Worm (Caenorhabditis elegans) whole organism, young adult: ENCODE measurements around the gene daz-1.

Source experiments
- C17E4.6 ChIP-seq: fragments of 200-800 bp; sonication (Bioruptor generic); IDR thresholded peaks from 2 replicates; pipeline ENCODE4 v1.3.6; 2022; ENCODE audit warnings: missing genetic modification reagents, missing genetic modification characterization, missing compliant biosample characterization
- D2030.7 ChIP-seq: fragments of 200-800 bp; sonication (Bioruptor generic); IDR thresholded peaks from 2 replicates; pipeline ENCODE4 v1.3.6; 2022; ENCODE audit warnings: missing genetic modification reagents, missing genetic modification characterization, missing compliant biosample characterization
- F22D6.2 ChIP-seq: sonication (generic microtip); optimal IDR thresholded peaks from 2 replicates; lab custom pipeline; 2016; ENCODE audit warnings: mild to moderate bottlenecking, missing genetic modification characterization, missing compliant biosample characterization
- F33H1.4 ChIP-seq: fragments of 200-800 bp; sonication (Bioruptor generic); IDR thresholded peaks from 2 replicates; pipeline ENCODE4 v1.3.6; 2022; ENCODE audit warnings: missing genetic modification reagents, missing genetic modification characterization, missing compliant biosample characterization
- Y95B8A.8 ChIP-seq: fragments of 200-800 bp; sonication (Bioruptor generic); IDR thresholded peaks from 2 replicates; pipeline ENCODE4 v1.3.6; 2022; ENCODE audit warnings: missing genetic modification reagents, missing genetic modification characterization, missing compliant biosample characterization
- akir-1 ChIP-seq: fragments of 200-800 bp; sonication (Bioruptor generic); optimal IDR thresholded peaks from 2 replicates; lab custom pipeline; 2018; ENCODE audit warnings: mild to moderate bottlenecking, missing genetic modification characterization, moderate library complexity, missing compliant biosample characterization
- ama-1 ChIP-seq, 3 experiments: fragments of 150-350 bp in 1 of 3; sonication (generic microtip) in 2 of 3; optimal IDR thresholded peaks; 2 replicates each; lab custom pipeline; 2014 to 2018; ENCODE audit warnings: missing biosample characterization in 2 of 3, missing genetic modification characterization in 2 of 3, missing genetic modification reagents in 2 of 3
- aptf-2 ChIP-seq: fragments of 200-800 bp; sonication (Bioruptor generic); conservative IDR thresholded peaks from 2 replicates; pipeline ENCODE4 v1.3.6; 2022; ENCODE audit warnings: missing genetic modification reagents, missing genetic modification characterization, missing compliant biosample characterization
- attf-5 ChIP-seq: fragments of 200-800 bp; sonication (Bioruptor generic); optimal IDR thresholded peaks from 2 replicates; lab custom pipeline; 2018; ENCODE audit warnings: mild to moderate bottlenecking, missing genetic modification characterization, missing compliant biosample characterization
- ceh-91 ChIP-seq: fragments of 200-800 bp; sonication (Bioruptor generic); IDR thresholded peaks from 2 replicates; pipeline ENCODE4 v1.3.6; 2022; ENCODE audit warnings: missing genetic modification reagents, missing genetic modification characterization, missing compliant biosample characterization
- hmg-1.2 ChIP-seq: fragments of 200-800 bp; sonication (Bioruptor generic); IDR thresholded peaks from 2 replicates; pipeline ENCODE4 v1.3.6; 2022; ENCODE audit warnings: missing genetic modification reagents, missing genetic modification characterization, missing compliant biosample characterization
- hrde-1 ChIP-seq: sonication (generic microtip); optimal IDR thresholded peaks from 2 replicates; lab custom pipeline; 2016; ENCODE audit warnings: missing genetic modification characterization, mild to moderate bottlenecking, missing compliant biosample characterization, moderate library complexity, missing genotype, missing genetic modification reagents, borderline replicate concordance
- lin-35 ChIP-seq, 3 experiments: fragments of 150-350 bp in 2 of 3; sonication (generic microtip) in 1 of 3; optimal IDR thresholded peaks; 2 replicates each; lab custom pipeline; 2014 to 2018; ENCODE audit warnings: missing biosample characterization in 3 of 3, missing genetic modification characterization in 3 of 3, missing genetic modification reagents in 3 of 3
- lsy-27 ChIP-seq: sonication (generic microtip); optimal IDR thresholded peaks from 2 replicates; lab custom pipeline; 2017; ENCODE audit warnings: missing genetic modification characterization, mild to moderate bottlenecking, missing compliant biosample characterization, antibody characterized with exemption, missing genotype, borderline replicate concordance; ENCODE audit not compliant: insufficient read depth
- madf-8 ChIP-seq: fragments of 200-800 bp; sonication (Bioruptor generic); conservative IDR thresholded peaks from 2 replicates; pipeline ENCODE4 v1.3.6; 2022; ENCODE audit warnings: missing genetic modification reagents, missing genetic modification characterization, missing compliant biosample characterization
- nhr-120 ChIP-seq: fragments of 200-800 bp; sonication (Bioruptor generic); IDR thresholded peaks from 2 replicates; pipeline ENCODE4 v1.3.6; 2022; ENCODE audit warnings: missing genetic modification characterization, missing compliant biosample characterization
- nhr-90 ChIP-seq: sonication (generic microtip); optimal IDR thresholded peaks from 2 replicates; lab custom pipeline; 2016; ENCODE audit warnings: missing genotype, mild to moderate bottlenecking, missing genetic modification characterization, missing compliant biosample characterization
- snpc-1.3 ChIP-seq: sonication (generic microtip); optimal IDR thresholded peaks from 2 replicates; lab custom pipeline; 2017; ENCODE audit warnings: missing genetic modification characterization, mild to moderate bottlenecking, missing compliant biosample characterization, antibody characterized with exemption, moderate library complexity, missing genotype, missing genetic modification reagents; ENCODE audit not compliant: insufficient read depth
- snpc-3.4 ChIP-seq: sonication (generic microtip); optimal IDR thresholded peaks from 2 replicates; lab custom pipeline; 2017; ENCODE audit warnings: missing genetic modification characterization, mild to moderate bottlenecking, missing compliant biosample characterization, antibody characterized with exemption, moderate library complexity, missing genotype, missing genetic modification reagents
- sptf-2 ChIP-seq: fragments of 200-800 bp; sonication (Bioruptor generic); optimal IDR thresholded peaks from 2 replicates; lab custom pipeline; 2018; ENCODE audit warnings: mild to moderate bottlenecking, missing genetic modification characterization, missing compliant biosample characterization
- xnd-1 ChIP-seq: sonication (generic microtip); optimal IDR thresholded peaks from 2 replicates; lab custom pipeline; 2016; ENCODE audit warnings: missing genotype, missing genetic modification reagents, missing genetic modification characterization, missing compliant biosample characterization
- ztf-26 ChIP-seq: sonication (generic microtip); optimal IDR thresholded peaks from 2 replicates; lab custom pipeline; 2017; ENCODE audit warnings: missing genetic modification characterization, missing compliant biosample characterization
- ztf-28 ChIP-seq: fragments of 200-800 bp; sonication (Bioruptor generic); IDR thresholded peaks from 2 replicates; pipeline ENCODE4 v1.3.6; 2022; ENCODE audit warnings: missing genetic modification reagents, missing genetic modification characterization, missing compliant biosample characterization

daz-1 gene

DNA sequence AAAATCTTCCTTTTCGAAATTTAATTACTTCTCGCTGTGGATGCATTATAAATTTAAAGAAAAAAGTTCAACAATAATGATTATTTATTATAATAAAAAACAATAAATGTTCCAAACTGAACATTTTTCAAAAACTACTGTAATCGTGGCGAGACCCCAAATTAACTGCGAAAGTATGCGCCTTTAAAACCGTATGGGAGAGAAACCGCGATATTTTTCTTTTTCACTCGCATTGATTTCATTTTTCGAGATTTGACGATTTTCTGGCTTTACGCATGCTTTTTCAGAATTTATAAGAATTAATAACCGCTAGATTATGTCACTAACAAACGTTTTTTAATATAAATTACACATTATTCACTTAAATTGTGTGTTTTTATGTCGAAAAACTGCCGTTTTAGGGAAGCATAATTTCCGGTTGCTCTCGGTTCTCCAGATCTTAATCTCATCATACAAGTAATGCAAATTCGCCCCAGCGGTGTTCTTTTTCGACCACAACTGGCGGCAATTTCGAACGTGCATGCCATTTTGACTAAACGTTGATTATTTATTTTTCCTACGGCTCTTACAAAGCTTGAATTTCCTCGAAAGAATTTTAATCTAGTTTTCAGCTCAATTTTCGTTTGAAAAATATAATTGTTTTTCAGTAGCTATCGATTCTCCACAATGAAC lies 45.0 kb downstream of the daz-1 start, which contains the start of gene F12A10.8 (continued):
- no peak for TF ChIP-seq sptf-2 (GFP tag; lab: Kevin White, UChicago)
- peak; percentile 67 for TF ChIP-seq madf-8 (GFP tag; lab: Robert Waterston, UW)
- 0 out of 2 replicates have a peak, but pooled peaks have one; percentile 8 for TF ChIP-seq hmg-1.2 (GFP tag; lab: Robert Waterston, UW)
- no peak for TF ChIP-seq F22D6.2
- TF ChIP-seq C17E4.6 (GFP tag; lab: Robert Waterston, UW), result no peak
- TF ChIP-seq xnd-1 (tag; lab: Kevin White, UChicago), result peak; percentile 70
- no peak for TF ChIP-seq akir-1
- TF ChIP-seq ztf-28 (GFP tag; lab: Robert Waterston, UW), result no peak
- TF ChIP-seq D2030.7, result peak; percentile 58; the same call in 1 of the 2 replicates
- TF ChIP-seq ama-1 (optimal IDR thresholded peaks at IDR 0.05; lab: Kevin White, UChicago), result no peak
- TF ChIP-seq ama-1 (GFP tag; optimal IDR thresholded peaks at IDR 0.05; lab: Kevin White, UChicago), result no peak
- TF ChIP-seq nhr-120 (GFP tag; lab: Robert Waterston, UW), result no peak
- peak; percentile 13 for TF ChIP-seq snpc-3.4 (tag; lab: Kevin White, UChicago)
- TF ChIP-seq snpc-1.3 (tag; lab: Kevin White, UChicago), result peak; percentile 1
- peak; percentile 88 for TF ChIP-seq F33H1.4 (GFP tag; lab: Robert Waterston, UW)
- TF ChIP-seq ceh-91 (GFP tag; lab: Robert Waterston, UW), result peak; percentile 67

DNA sequence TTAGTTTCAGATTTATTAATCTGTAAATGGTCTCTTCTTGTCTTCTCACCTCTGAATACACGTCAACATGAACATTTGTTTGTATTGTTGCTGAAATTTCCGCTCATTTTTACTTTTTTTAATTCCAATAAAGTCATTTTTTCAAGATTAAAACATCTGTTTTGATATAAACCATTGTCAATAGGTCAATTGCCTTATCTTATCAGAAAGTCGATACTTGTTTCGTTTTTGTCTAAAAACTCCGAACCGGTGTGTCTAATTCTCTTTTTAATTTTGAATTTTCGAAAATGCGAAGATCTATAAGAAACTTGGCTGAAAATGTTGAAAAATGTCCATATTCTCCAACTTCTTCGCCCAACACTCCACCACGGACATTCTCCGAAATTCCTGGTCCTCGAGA lies 47.7 kb downstream of the daz-1 start, which contains the start of gene cyp-44A1:
TSS of gene cyp-44A1 (plus strand) at position 285 of the 400 bp plus-strand sequence.
- TF ChIP-seq nhr-90 (tag; lab: Kevin White, UChicago) (no peak), madf-8 (GFP tag; lab: Robert Waterston, UW) (no peak), hrde-1 (no peak), Y95B8A.8 (GFP tag; lab: Robert Waterston, UW) (no peak), ztf-26 (tag; lab: Kevin White, UChicago) (no peak), attf-5 (GFP tag; lab: Kevin White, UChicago) (no peak), lsy-27 (no peak), ztf-28 (GFP tag; lab: Robert Waterston, UW) (no peak)

DNA sequence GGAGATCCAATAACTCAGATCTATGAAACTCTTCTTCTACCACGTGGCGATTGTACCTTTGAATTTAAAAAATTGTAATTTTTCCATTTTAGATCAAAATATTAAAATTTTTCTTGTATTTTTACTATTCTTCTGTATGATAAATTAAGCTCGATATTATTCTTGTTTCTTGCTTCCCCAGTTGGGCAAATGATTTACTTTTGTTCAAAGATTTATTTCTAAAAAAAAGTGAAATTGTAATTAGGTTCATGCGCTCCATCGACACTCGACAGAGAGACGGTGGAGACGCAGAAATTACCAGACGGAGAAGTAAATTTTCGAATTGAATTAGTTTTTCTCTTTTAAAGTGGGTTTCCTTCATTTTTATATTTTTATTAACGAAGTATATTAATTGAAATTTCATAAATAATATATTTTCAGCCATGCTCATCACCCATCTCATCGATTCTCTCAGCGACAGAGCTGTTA lies 49.7 kb downstream of the daz-1 start, which contains the start of gene npp-24:
TSS of gene npp-24 (plus strand) at position 51 of the 468 bp plus-strand sequence.
- TF ChIP-seq aptf-2 (GFP tag; lab: Robert Waterston, UW) (no peak), lin-35 (GFP tag; optimal IDR thresholded peaks at IDR 0.05; lab: Kevin White, UChicago) (peak in 1 of 3 experiments; percentile 43)
